Fruit fly (Drosophila melanogaster) S2 (cell line): ENCODE measurements around the gene Mgat4b.

Source experiments
- CG8478 ChIP-seq: fragments of >200 bp; optimal IDR thresholded peaks from 2 replicates; lab custom pipeline; 2018
- CTCF ChIP-seq, 2 experiments: fragments of >200 bp; optimal IDR thresholded peaks; 2 replicates each; lab custom pipeline; 2018

DNA sequence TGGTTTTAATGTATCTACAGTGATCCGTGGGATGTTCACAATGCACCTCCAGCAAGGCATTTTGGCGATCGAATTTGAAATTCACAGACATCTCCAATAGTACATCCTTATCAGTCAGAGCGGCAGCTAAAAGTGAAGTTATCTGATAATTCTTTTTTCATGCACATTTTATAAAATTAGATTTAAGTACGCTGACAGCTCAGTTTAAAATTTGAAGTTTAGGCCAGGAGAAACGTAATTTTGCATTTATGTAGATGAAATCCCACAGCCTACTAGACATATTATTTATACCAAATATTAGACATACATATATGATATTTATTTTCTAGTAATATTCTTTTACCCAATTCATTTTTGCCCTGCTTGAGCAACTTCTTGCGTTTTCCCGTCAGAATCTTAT, 8.1 kb downstream of the Mgat4b start, which contains the start of gene Trl:
- TF ChIP-seq CG8478 (lab: Kevin White, UChicago) (no peak), CTCF (optimal IDR thresholded peaks at IDR 0.05; lab: Kevin White, UChicago) (no peak)
